Fruit fly (Drosophila melanogaster) whole organism, prepupa: ENCODE data around the gene Ir94g.

Experiments
- Blimp-1 ChIP-seq: fragments of 200-800 bp; sonication (Bioruptor generic); optimal IDR thresholded peaks from 3 replicates; lab custom pipeline; 2017; ENCODE audit warnings: missing biosample characterization, missing genetic modification characterization, mild to moderate bottlenecking, moderate library complexity, missing genetic modification reagents
- CG10631 ChIP-seq: fragments of 200-800 bp; sonication (Bioruptor generic); optimal IDR thresholded peaks from 2 replicates; lab custom pipeline; 2016; ENCODE audit warnings: missing biosample characterization, missing genetic modification characterization
- CG10669 ChIP-seq: fragments of 200-800 bp; sonication (Bioruptor generic); optimal IDR thresholded peaks from 3 replicates; lab custom pipeline; 2018; ENCODE audit warnings: missing biosample characterization, mild to moderate bottlenecking, missing genetic modification characterization, moderate library complexity
- CG11762 ChIP-seq: fragments of 200-800 bp; sonication (Bioruptor generic); optimal IDR thresholded peaks from 3 replicates; lab custom pipeline; 2016; ENCODE audit warnings: missing biosample characterization, missing genetic modification characterization; ENCODE audit not compliant: insufficient read depth
- CG11902 ChIP-seq: fragments of 200-800 bp; sonication (Bioruptor generic); optimal IDR thresholded peaks from 3 replicates; lab custom pipeline; 2016; ENCODE audit warnings: missing biosample characterization, missing genetic modification characterization
- CG15336 ChIP-seq: fragments of 200-800 bp; sonication (Bioruptor generic); IDR thresholded peaks from 2 replicates; pipeline ENCODE4 v1.3.6; 2022; ENCODE audit warnings: missing biosample characterization, missing genetic modification characterization
- CG1621 ChIP-seq: fragments of 200-800 bp; sonication (Bioruptor generic); optimal IDR thresholded peaks from 3 replicates; lab custom pipeline; 2018; ENCODE audit warnings: missing biosample characterization, mild to moderate bottlenecking, missing genetic modification characterization
- CG16779 ChIP-seq: fragments of 200-800 bp; sonication (Bioruptor generic); optimal IDR thresholded peaks from 3 replicates; lab custom pipeline; 2017; ENCODE audit warnings: missing biosample characterization, mild to moderate bottlenecking, missing genetic modification characterization
- CG32006 ChIP-seq: fragments of 200-800 bp; sonication (Bioruptor generic); optimal IDR thresholded peaks from 3 replicates; lab custom pipeline; 2017; ENCODE audit warnings: missing biosample characterization, mild to moderate bottlenecking, missing genetic modification characterization
- CG4318 ChIP-seq: fragments of 200-800 bp; sonication (Bioruptor generic); optimal IDR thresholded peaks from 3 replicates; lab custom pipeline; 2017; ENCODE audit warnings: missing biosample characterization, mild to moderate bottlenecking, missing genetic modification characterization
- CG6163 ChIP-seq: fragments of 200-800 bp; sonication (Bioruptor generic); IDR thresholded peaks from 3 replicates; pipeline ENCODE4 v1.3.6; 2022; ENCODE audit warnings: missing biosample characterization, missing genetic modification characterization
- CG6276 ChIP-seq: fragments of 200-800 bp; sonication (Bioruptor generic); optimal IDR thresholded peaks from 2 replicates; lab custom pipeline; 2017; ENCODE audit warnings: missing biosample characterization, mild to moderate bottlenecking, missing genetic modification characterization
- CG6792 ChIP-seq: fragments of 200-800 bp; sonication (Bioruptor generic); optimal IDR thresholded peaks from 3 replicates; lab custom pipeline; 2016; ENCODE audit warnings: missing biosample characterization, missing genetic modification characterization
- CG6808 ChIP-seq: fragments of 200-800 bp; sonication (Bioruptor generic); optimal IDR thresholded peaks from 3 replicates; lab custom pipeline; 2017; ENCODE audit warnings: missing biosample characterization, missing genetic modification characterization, mild to moderate bottlenecking, moderate library complexity, missing genetic modification reagents
- CG6854 ChIP-seq: fragments of 200-800 bp; sonication (Bioruptor generic); optimal IDR thresholded peaks from 2 replicates; lab custom pipeline; 2017; ENCODE audit warnings: missing biosample characterization, mild to moderate bottlenecking, missing genetic modification characterization
- CG7368 ChIP-seq: fragments of 200-800 bp; sonication (Bioruptor generic); optimal IDR thresholded peaks from 3 replicates; lab custom pipeline; 2016; ENCODE audit warnings: missing biosample characterization, missing genetic modification characterization
- CG8119 ChIP-seq: fragments of 200-800 bp; sonication (Bioruptor generic); IDR thresholded peaks from 3 replicates; pipeline ENCODE4 v1.3.6; 2022; ENCODE audit warnings: missing biosample characterization, missing genetic modification characterization
- CG8319 ChIP-seq: fragments of 200-800 bp; sonication (Bioruptor generic); optimal IDR thresholded peaks from 3 replicates; lab custom pipeline; 2016; ENCODE audit warnings: missing biosample characterization, missing genetic modification characterization
- CG8632 ChIP-seq: fragments of 200-800 bp; sonication (Bioruptor generic); optimal IDR thresholded peaks from 3 replicates; lab custom pipeline; 2016; ENCODE audit warnings: missing biosample characterization, missing genetic modification characterization
- CG9139 ChIP-seq: fragments of 200-800 bp; sonication (Bioruptor generic); optimal IDR thresholded peaks from 3 replicates; lab custom pipeline; 2017; ENCODE audit warnings: missing biosample characterization, mild to moderate bottlenecking, missing genetic modification characterization
- Eip78C ChIP-seq: fragments of 200-800 bp; sonication (Bioruptor generic); peaks from one replicate; lab custom pipeline; 2016; ENCODE audit warnings: missing biosample characterization, missing genetic modification characterization
- Ets96B ChIP-seq: fragments of 200-800 bp; optimal IDR thresholded peaks from 2 replicates; lab custom pipeline; 2019; ENCODE audit warnings: missing biosample characterization, mild to moderate bottlenecking, missing genetic modification characterization, moderate library complexity
- Gug ChIP-seq: fragments of 200-800 bp; sonication (Bioruptor generic); IDR thresholded peaks from 2 replicates; pipeline ENCODE4 v1.3.6; 2022; ENCODE audit warnings: missing biosample characterization, missing genetic modification characterization
- Hr38 ChIP-seq: sonication (Bioruptor generic); optimal IDR thresholded peaks from 2 replicates; lab custom pipeline; 2016; ENCODE audit warnings: missing biosample characterization, missing genetic modification characterization
- Hr39 ChIP-seq: fragments of 200-800 bp; sonication (Bioruptor generic); optimal IDR thresholded peaks from 2 replicates; lab custom pipeline; 2016; ENCODE audit warnings: missing biosample characterization, missing genetic modification characterization
- Hr4 ChIP-seq: fragments of 200-800 bp; sonication (Bioruptor generic); optimal IDR thresholded peaks from 3 replicates; lab custom pipeline; 2016; ENCODE audit warnings: missing biosample characterization, missing genetic modification characterization
- Lpt ChIP-seq: fragments of 200-800 bp; sonication (Bioruptor generic); optimal IDR thresholded peaks from 3 replicates; lab custom pipeline; 2016; ENCODE audit warnings: missing biosample characterization, missing genetic modification characterization
- Smox ChIP-seq: fragments of 200-800 bp; sonication (Bioruptor generic); optimal IDR thresholded peaks from 3 replicates; lab custom pipeline; 2016; ENCODE audit warnings: missing biosample characterization, missing genetic modification characterization
- Sox102F ChIP-seq: fragments of 200-800 bp; sonication (Bioruptor generic); optimal IDR thresholded peaks from 2 replicates; lab custom pipeline; 2016; ENCODE audit warnings: missing biosample characterization, mild to moderate bottlenecking, missing genetic modification characterization
- Sox14 ChIP-seq: fragments of 200-800 bp; sonication (Bioruptor generic); optimal IDR thresholded peaks from 3 replicates; lab custom pipeline; 2016; ENCODE audit warnings: missing biosample characterization, missing genetic modification characterization
- Sox15 ChIP-seq: fragments of 200-800 bp; sonication (Bioruptor generic); optimal IDR thresholded peaks from 3 replicates; lab custom pipeline; 2016; ENCODE audit warnings: missing biosample characterization, missing genetic modification characterization
- acj6 ChIP-seq: fragments of 200-800 bp; sonication (Bioruptor generic); optimal IDR thresholded peaks from 3 replicates; lab custom pipeline; 2016; ENCODE audit warnings: missing biosample characterization, missing genetic modification characterization
- cyc ChIP-seq: fragments of 200-800 bp; sonication (Bioruptor generic); optimal IDR thresholded peaks from 3 replicates; lab custom pipeline; 2016; ENCODE audit warnings: missing biosample characterization, missing genetic modification characterization
- dac ChIP-seq: fragments of 200-800 bp; sonication (Bioruptor generic); optimal IDR thresholded peaks from 2 replicates; lab custom pipeline; 2017; ENCODE audit warnings: missing biosample characterization, mild to moderate bottlenecking, missing genetic modification characterization
- dsx ChIP-seq: fragments of 200-800 bp; optimal IDR thresholded peaks from 3 replicates; lab custom pipeline; 2019; ENCODE audit warnings: missing biosample characterization, mild to moderate bottlenecking, missing genetic modification characterization, moderate library complexity; ENCODE audit not compliant: poor library complexity, severe bottlenecking
- eg ChIP-seq: fragments of 200-800 bp; sonication (Bioruptor generic); IDR thresholded peaks from 3 replicates; pipeline ENCODE4 v1.3.6; 2022; ENCODE audit warnings: missing biosample characterization, missing genetic modification characterization
- esn ChIP-seq: fragments of 200-800 bp; sonication (Bioruptor generic); optimal IDR thresholded peaks from 2 replicates; lab custom pipeline; 2016; ENCODE audit warnings: missing biosample characterization, mild to moderate bottlenecking, missing genetic modification characterization, moderate library complexity
- fd59A ChIP-seq: fragments of 200-800 bp; sonication (Bioruptor generic); optimal IDR thresholded peaks from 2 replicates; lab custom pipeline; 2017; ENCODE audit warnings: missing biosample characterization, mild to moderate bottlenecking, missing genetic modification characterization, missing genetic modification reagents
- fd85E ChIP-seq: fragments of 200-800 bp; sonication (Bioruptor generic); optimal IDR thresholded peaks from 3 replicates; lab custom pipeline; 2016; ENCODE audit warnings: missing biosample characterization, missing genetic modification characterization
- fkh ChIP-seq: fragments of 200-800 bp; sonication (Bioruptor generic); optimal IDR thresholded peaks from 3 replicates; lab custom pipeline; 2017; ENCODE audit warnings: missing biosample characterization, mild to moderate bottlenecking, missing genetic modification characterization, moderate library complexity
- salr ChIP-seq, 2 experiments: fragments of 200-800 bp; sonication (Bioruptor generic); optimal IDR thresholded peaks; 3 replicates each; lab custom pipeline; 2016 to 2018; ENCODE audit warnings: missing biosample characterization in 2 of 2, missing genetic modification characterization in 2 of 2, mild to moderate bottlenecking in 1 of 2
- ss ChIP-seq, 2 experiments: fragments of 200-800 bp; sonication (Bioruptor generic); optimal IDR thresholded peaks; 2 replicates in 1 of 2; 3 replicates in 1 of 2; lab custom pipeline; 2017 to 2018; ENCODE audit warnings: mild to moderate bottlenecking in 2 of 2, missing biosample characterization in 2 of 2, missing genetic modification characterization in 2 of 2, moderate library complexity in 1 of 2
- svp ChIP-seq: fragments of 200-800 bp; sonication (Bioruptor generic); peaks from one replicate; lab custom pipeline; 2016; ENCODE audit warnings: missing biosample characterization, missing genetic modification characterization
- vri ChIP-seq: fragments of 200-800 bp; sonication (Bioruptor generic); optimal IDR thresholded peaks from 3 replicates; lab custom pipeline; 2016; ENCODE audit warnings: missing biosample characterization, mild to moderate bottlenecking, missing genetic modification characterization

Ir94g gene

dm6 chr3R:23496488-23496887, 12.8 kb downstream of the Ir94g start (continued):
- peak; percentile 5 for TF ChIP-seq Sox15 (GFP tag; lab: Kevin White, UChicago)
- TF ChIP-seq Smox (GFP tag; lab: Kevin White, UChicago): peak; percentile 48
- TF ChIP-seq Lpt: no peak
- no peak for TF ChIP-seq fd85E (GFP tag; lab: Kevin White, UChicago)
- peak; percentile 70 for TF ChIP-seq CG8632
- TF ChIP-seq CG11762 (GFP tag; lab: Kevin White, UChicago): peak; percentile 3
- peak; percentile 22 for TF ChIP-seq Hr39 (GFP tag; lab: Kevin White, UChicago)
- TF ChIP-seq CG1621 (tag; lab: Kevin White, UChicago): no peak
- TF ChIP-seq ss (GFP tag; optimal IDR thresholded peaks at IDR 0.05; lab: Kevin White, UChicago): peak in 1 of 2 experiments; percentile 50
- TF ChIP-seq CG7368: peak; percentile 3
- TF ChIP-seq CG15336 (GFP tag; lab: Robert Waterston, UW): no peak
- TF ChIP-seq CG6792 (GFP tag; lab: Kevin White, UChicago): peak; percentile 58
- peak; percentile 20 for TF ChIP-seq Blimp-1
- TF ChIP-seq acj6: peak; percentile 54
- TF ChIP-seq CG10631 (GFP tag; lab: Kevin White, UChicago): peak; percentile 38

- peak; percentile 78 for TF ChIP-seq Eip78C
- no peak for TF ChIP-seq eg (GFP tag; lab: Robert Waterston, UW)
- TF ChIP-seq Hr4 (GFP tag; lab: Kevin White, UChicago): no peak
- TF ChIP-seq, all 60 proteins: peak for 1
Observed at dm6 chr3R:23497241-23497640, 13.6 kb downstream of the Ir94g start.

- TF ChIP-seq Lpt (no peak), Eip78C (no peak), ss (GFP tag; optimal IDR thresholded peaks at IDR 0.05; lab: Kevin White, UChicago) (no peak), CG10631 (GFP tag; lab: Kevin White, UChicago) (no peak), CG6276 (GFP tag; lab: Kevin White, UChicago) (no peak), cyc (GFP tag; lab: Kevin White, UChicago) (no peak), Sox102F (no peak)
Observed at dm6 chr3R:23503511-23503910, 19.8 kb downstream of the Ir94g start.

dm6 chr3R:23504760-23505159, 21.1 kb downstream of the Ir94g start:
- TF ChIP-seq fd85E (GFP tag; lab: Kevin White, UChicago): no peak
- peak; percentile 69 for TF ChIP-seq Hr4 (GFP tag; lab: Kevin White, UChicago)
- no peak for TF ChIP-seq CG11902
- no peak for TF ChIP-seq CG8319
- no peak for TF ChIP-seq CG6808 (GFP tag; lab: Kevin White, UChicago)
- TF ChIP-seq Gug (GFP tag; lab: Robert Waterston, UW): 0 out of 2 replicates have a peak, but pooled peaks have one; percentile 11
- TF ChIP-seq fd59A (GFP tag; lab: Kevin White, UChicago): no peak
- TF ChIP-seq CG32006 (GFP tag; lab: Kevin White, UChicago): peak; percentile 81
- no peak for TF ChIP-seq Ets96B (tag; lab: Kevin White, UChicago)
- TF ChIP-seq svp: peak; percentile 87
- TF ChIP-seq CG6792 (GFP tag; lab: Kevin White, UChicago): no peak
- TF ChIP-seq Sox102F: peak; percentile 54
- no peak for TF ChIP-seq CG10669 (GFP tag; lab: Kevin White, UChicago)
- peak; percentile 40; the same call in 1 of the 3 replicates for TF ChIP-seq CG6163 (GFP tag; lab: Robert Waterston, UW)
- TF ChIP-seq CG8632: no peak
- TF ChIP-seq Sox14 (GFP tag; lab: Kevin White, UChicago): peak; percentile 49
- no peak for TF ChIP-seq CG16779 (tag; lab: Kevin White, UChicago)
- peak; percentile 82 for TF ChIP-seq CG6276 (GFP tag; lab: Kevin White, UChicago)
- TF ChIP-seq CG15336 (GFP tag; lab: Robert Waterston, UW): peak; percentile 87
- no peak for TF ChIP-seq CG9139
- peak; percentile 53 for TF ChIP-seq Hr39 (GFP tag; lab: Kevin White, UChicago)
- TF ChIP-seq CG4318: peak; percentile 31
- TF ChIP-seq fkh (GFP tag; lab: Kevin White, UChicago): no peak
- peak; percentile 86 for TF ChIP-seq CG8119 (GFP tag; lab: Robert Waterston, UW)
- TF ChIP-seq CG6854: no peak
- TF ChIP-seq Hr38 (GFP tag; lab: Kevin White, UChicago): no peak
- TF ChIP-seq Blimp-1: no peak
- TF ChIP-seq dsx (GFP tag; lab: Kevin White, UChicago): no peak
- peak; percentile 36 for TF ChIP-seq vri (GFP tag; lab: Kevin White, UChicago)
- TF ChIP-seq salr (GFP tag; optimal IDR thresholded peaks at IDR 0.05; lab: Kevin White, UChicago): peak in 1 of 2 experiments; percentile 44
- peak; percentile 69 for TF ChIP-seq esn (GFP tag; lab: Kevin White, UChicago)
- TF ChIP-seq dac: peak; percentile 10
- no peak for TF ChIP-seq Sox15 (GFP tag; lab: Kevin White, UChicago)
- peak; percentile 60; the same call in 2 of the 3 replicates for TF ChIP-seq eg (GFP tag; lab: Robert Waterston, UW)
